Worm (Caenorhabditis elegans) whole organism, mixed stage, embryonic: Measurements from ENCODE around the gene papl-1.
A peak's percentile ranks its signal among the peaks of the same experiment; 100 is the strongest.

Experiments
- M03D4.4 ChIP-seq: sonication (generic microtip); optimal IDR thresholded peaks from 2 replicates; lab custom pipeline; 2017; ENCODE audit warnings: mild to moderate bottlenecking, missing genetic modification characterization, missing compliant biosample characterization
- bed-3 ChIP-seq: fragments of 200-800 bp; sonication (Bioruptor generic); optimal IDR thresholded peaks from 3 replicates; lab custom pipeline; 2018; ENCODE audit warnings: mild to moderate bottlenecking, missing genetic modification characterization, moderate library complexity, missing compliant biosample characterization
- ceh-39 ChIP-seq: fragments of 150-350 bp; optimal IDR thresholded peaks from 2 replicates; lab custom pipeline; 2014; ENCODE audit warnings: missing biosample characterization, missing genetic modification characterization
- ceh-43 ChIP-seq: fragments of 200-800 bp; sonication (Bioruptor generic); optimal IDR thresholded peaks from 2 replicates; lab custom pipeline; 2018; ENCODE audit warnings: mild to moderate bottlenecking, missing genetic modification characterization, moderate library complexity, missing compliant biosample characterization
- ceh-83 ChIP-seq: fragments of 200-800 bp; sonication (Bioruptor generic); optimal IDR thresholded peaks from 2 replicates; lab custom pipeline; 2018; ENCODE audit warnings: mild to moderate bottlenecking, missing genetic modification characterization, missing compliant biosample characterization
- ces-1 ChIP-seq: fragments of 150-350 bp; optimal IDR thresholded peaks from 2 replicates; lab custom pipeline; 2014; ENCODE audit warnings: missing biosample characterization, missing genetic modification reagents, missing genetic modification characterization
- drap-1 ChIP-seq: fragments of 200-800 bp; sonication (Bioruptor generic); optimal IDR thresholded peaks from 3 replicates; lab custom pipeline; 2018; ENCODE audit warnings: mild to moderate bottlenecking, missing genetic modification characterization, missing compliant biosample characterization
- elt-1 ChIP-seq: sonication (generic microtip); optimal IDR thresholded peaks from 2 replicates; lab custom pipeline; 2017; ENCODE audit warnings: missing genetic modification characterization, mild to moderate bottlenecking, missing compliant biosample characterization, antibody characterized with exemption, moderate library complexity, borderline replicate concordance; ENCODE audit not compliant: insufficient read depth
- elt-3 ChIP-seq: fragments of 150-350 bp; optimal IDR thresholded peaks from 2 replicates; lab custom pipeline; 2014; ENCODE audit warnings: missing biosample characterization, missing genetic modification characterization
- flh-1 ChIP-seq: fragments of 200-800 bp; sonication (Bioruptor generic); optimal IDR thresholded peaks from 2 replicates; lab custom pipeline; 2018; ENCODE audit warnings: mild to moderate bottlenecking, missing genetic modification characterization, moderate library complexity, missing compliant biosample characterization
- ham-2 ChIP-seq: fragments of 200-800 bp; sonication (Bioruptor generic); optimal IDR thresholded peaks from 2 replicates; lab custom pipeline; 2018; ENCODE audit warnings: mild to moderate bottlenecking, missing genetic modification characterization, missing compliant biosample characterization
- hlh-1 ChIP-seq: fragments of 150-350 bp; optimal IDR thresholded peaks from 2 replicates; lab custom pipeline; 2014; ENCODE audit warnings: missing biosample characterization, missing genetic modification reagents, missing genetic modification characterization
- lin-13 ChIP-seq: fragments of 150-350 bp; optimal IDR thresholded peaks from 2 replicates; lab custom pipeline; 2014; ENCODE audit warnings: missing biosample characterization, missing genetic modification characterization
- lin-32 ChIP-seq: fragments of 200-800 bp; sonication (Bioruptor generic); optimal IDR thresholded peaks from 2 replicates; lab custom pipeline; 2018; ENCODE audit warnings: mild to moderate bottlenecking, missing genetic modification characterization, missing compliant biosample characterization
- lsy-2 ChIP-seq: fragments of 150-350 bp; optimal IDR thresholded peaks from 2 replicates; lab custom pipeline; 2014; ENCODE audit warnings: missing biosample characterization, missing genetic modification characterization
- mls-2 ChIP-seq: sonication (generic microtip); optimal IDR thresholded peaks from 2 replicates; lab custom pipeline; 2016; ENCODE audit warnings: mild to moderate bottlenecking, missing genetic modification characterization, moderate library complexity, missing compliant biosample characterization
- nhr-2 ChIP-seq: fragments of 150-350 bp; optimal IDR thresholded peaks from 2 replicates; lab custom pipeline; 2014; ENCODE audit warnings: missing biosample characterization, missing genetic modification characterization
- nhr-237 ChIP-seq: fragments of 150-350 bp; optimal IDR thresholded peaks from 2 replicates; lab custom pipeline; 2014; ENCODE audit warnings: missing biosample characterization, missing genetic modification characterization
- nhr-28 ChIP-seq: fragments of 150-350 bp; optimal IDR thresholded peaks from 2 replicates; lab custom pipeline; 2014; ENCODE audit warnings: missing biosample characterization, missing genetic modification characterization
- sem-2 ChIP-seq: fragments of 200-800 bp; sonication (Bioruptor generic); optimal IDR thresholded peaks from 2 replicates; lab custom pipeline; 2018; ENCODE audit warnings: mild to moderate bottlenecking, missing genetic modification characterization, missing compliant biosample characterization
- sptf-1 ChIP-seq: sonication (generic microtip); optimal IDR thresholded peaks from 2 replicates; lab custom pipeline; 2017; ENCODE audit warnings: mild to moderate bottlenecking, missing genetic modification characterization, moderate library complexity, missing compliant biosample characterization
- tbx-8 ChIP-seq: fragments of 200-800 bp; sonication (Bioruptor generic); optimal IDR thresholded peaks from 2 replicates; lab custom pipeline; 2018; ENCODE audit warnings: mild to moderate bottlenecking, missing genetic modification characterization, moderate library complexity, missing compliant biosample characterization
- unc-120 ChIP-seq: sonication (generic microtip); optimal IDR thresholded peaks from 2 replicates; lab custom pipeline; 2017; ENCODE audit warnings: missing genetic modification characterization, missing compliant biosample characterization; ENCODE audit not compliant: poor library complexity, severe bottlenecking
- unc-39 ChIP-seq: fragments of 150-350 bp; optimal IDR thresholded peaks from 2 replicates; lab custom pipeline; 2014; ENCODE audit warnings: missing biosample characterization, missing genetic modification characterization
- unc-62 ChIP-seq: fragments of 150-350 bp; optimal IDR thresholded peaks from 2 replicates; lab custom pipeline; 2014; ENCODE audit warnings: missing biosample characterization, missing genetic modification reagents, missing genetic modification characterization
- zip-8 ChIP-seq: fragments of 150-350 bp; optimal IDR thresholded peaks from 2 replicates; lab custom pipeline; 2014; ENCODE audit warnings: missing biosample characterization, missing genetic modification characterization
- ztf-11 ChIP-seq: fragments of 150-350 bp; optimal IDR thresholded peaks from 2 replicates; lab custom pipeline; 2014; ENCODE audit warnings: missing biosample characterization, missing genetic modification characterization

papl-1 gene

ce11 chrV:12773852-12774251 is 14.3 kb upstream of the papl-1 start:
- no peak for TF ChIP-seq flh-1 (GFP tag; lab: Kevin White, UChicago)

- TF ChIP-seq tbx-8, result no peak
- TF ChIP-seq ces-1 (GFP tag; lab: Kevin White, UChicago), result no peak
- TF ChIP-seq drap-1, result no peak
- TF ChIP-seq unc-39 (tag; lab: Kevin White, UChicago), result no peak
- TF ChIP-seq elt-1, result no peak
- TF ChIP-seq lin-32 (GFP tag; lab: Kevin White, UChicago), result no peak
- no peak for TF ChIP-seq hlh-1 (tag; lab: Kevin White, UChicago)
- no peak for TF ChIP-seq mls-2 (tag; lab: Kevin White, UChicago)
- no peak for TF ChIP-seq sptf-1 (tag; lab: Kevin White, UChicago)
- TF ChIP-seq, all 35 proteins: peak for 0
These were observed 13.7 kb upstream of the papl-1 start, which contains the start of gene ZC455.1 for ce11 chrV:12773222-12773621. ZC455.1 (plus strand) TSS chrV:12773522.

- TF ChIP-seq zip-8 (no peak), flh-1 (GFP tag; lab: Kevin White, UChicago) (no peak), lin-13 (tag; lab: Kevin White, UChicago) (no peak), ceh-43 (GFP tag; lab: Kevin White, UChicago) (no peak), unc-120 (tag; lab: Kevin White, UChicago) (no peak), sem-2 (GFP tag; lab: Kevin White, UChicago) (no peak), ceh-39 (tag; lab: Kevin White, UChicago) (no peak), ceh-83 (GFP tag; lab: Kevin White, UChicago) (no peak), M03D4.4 (tag; lab: Kevin White, UChicago) (no peak), ztf-11 (tag; lab: Kevin White, UChicago) (no peak), elt-3 (tag; lab: Kevin White, UChicago) (no peak), unc-39 (tag; lab: Kevin White, UChicago) (no peak), nhr-2 (tag; lab: Kevin White, UChicago) (no peak), lsy-2 (tag; lab: Kevin White, UChicago) (no peak), elt-1 (no peak), sptf-1 (tag; lab: Kevin White, UChicago) (no peak), nhr-28 (tag; lab: Kevin White, UChicago) (no peak)
These were observed 9.4 kb upstream of the papl-1 start, which contains the start of gene srt-43 for ce11 chrV:12768946-12769345. srt-43 (plus strand) TSS chrV:12769246.

- TF ChIP-seq unc-62 (GFP tag; lab: Kevin White, UChicago), result no peak
- TF ChIP-seq lsy-2 (tag; lab: Kevin White, UChicago), result peak; percentile 93
- no peak for TF ChIP-seq nhr-28 (tag; lab: Kevin White, UChicago)
These were observed 3.9 kb upstream of the papl-1 start, which contains the start of the genes abcf-1 and scc-3 for ce11 chrV:12763291-12763995. abcf-1 (minus strand) TSS chrV:12763375. scc-3 (plus strand) TSS chrV:12763945.

ce11 chrV:12760913-12761312 is 1.4 kb upstream of the papl-1 start, which contains the start of gene F18E2.15:
F18E2.15 (minus strand) TSS chrV:12761013.
- no peak for TF ChIP-seq nhr-28 (tag; lab: Kevin White, UChicago)

- TF ChIP-seq ham-2 (GFP tag; lab: Kevin White, UChicago) (no peak), bed-3 (GFP tag; lab: Kevin White, UChicago) (no peak), ceh-43 (GFP tag; lab: Kevin White, UChicago) (no peak), ztf-11 (tag; lab: Kevin White, UChicago) (no peak), hlh-1 (tag; lab: Kevin White, UChicago) (no peak), tbx-8 (no peak), zip-8 (no peak), M03D4.4 (tag; lab: Kevin White, UChicago) (no peak), lin-32 (GFP tag; lab: Kevin White, UChicago) (no peak), nhr-237 (tag; lab: Kevin White, UChicago) (no peak), nhr-2 (tag; lab: Kevin White, UChicago) (no peak)
- TF ChIP-seq, all 35 proteins: peak for 0
These were observed 4.7 kb downstream of the papl-1 start, which contains the start of gene gpa-13 for ce11 chrV:12754839-12755238. gpa-13 (minus strand) TSS chrV:12754939.
